Fruit fly (Drosophila melanogaster) whole organism, embryonic: ENCODE results near the gene CG43931.
A peak's percentile ranks its signal among the peaks of the same experiment; 100 is the strongest.

Experiments used
- Abd-B ChIP-seq: fragments of 200-800 bp; sonication (Bioruptor generic); optimal IDR thresholded peaks from 2 replicates; lab custom pipeline; 2018; ENCODE audit warnings: missing biosample characterization, mild to moderate bottlenecking, missing genetic modification characterization, moderate library complexity
- Adf1 ChIP-seq: fragments of 200-800 bp; sonication (Bioruptor generic); IDR thresholded peaks from 2 replicates; pipeline ENCODE4 v1.3.6; 2022; ENCODE audit warnings: missing biosample characterization, missing genetic modification characterization
- Antp ChIP-seq: fragments of 200-800 bp; sonication (Bioruptor generic); optimal IDR thresholded peaks from 3 replicates; lab custom pipeline; 2016; ENCODE audit warnings: missing biosample characterization, missing genetic modification characterization
- Atf6 ChIP-seq: fragments of 200-800 bp; sonication (Bioruptor generic); IDR thresholded peaks from 2 replicates; pipeline ENCODE4 v1.3.6; 2022; ENCODE audit warnings: missing biosample characterization, missing genetic modification characterization
- B-H1 ChIP-seq: fragments of 200-800 bp; sonication (Bioruptor generic); IDR thresholded peaks from 3 replicates; pipeline ENCODE4 v1.3.6; 2022; ENCODE audit warnings: missing biosample characterization, missing genetic modification characterization
- B-H2 ChIP-seq: fragments of 200-800 bp; sonication (Bioruptor generic); optimal IDR thresholded peaks from 2 replicates; lab custom pipeline; 2018; ENCODE audit warnings: missing biosample characterization, mild to moderate bottlenecking, missing genetic modification characterization
- CG10565 ChIP-seq: fragments of 200-800 bp; sonication (Bioruptor generic); optimal IDR thresholded peaks from 3 replicates; lab custom pipeline; 2016; ENCODE audit warnings: missing biosample characterization, mild to moderate bottlenecking, missing genetic modification characterization
- CG11085 ChIP-seq: fragments of 200-800 bp; sonication (Bioruptor generic); IDR thresholded peaks from 2 replicates; pipeline ENCODE4 v1.3.6; 2022; ENCODE audit warnings: missing biosample characterization, missing genetic modification characterization
- CG12236 ChIP-seq: fragments of 200-800 bp; sonication (Bioruptor generic); optimal IDR thresholded peaks from 2 replicates; lab custom pipeline; 2016; ENCODE audit warnings: missing biosample characterization, missing genetic modification characterization
- CG12659 ChIP-seq: fragments of 200-800 bp; sonication (Bioruptor generic); optimal IDR thresholded peaks from 3 replicates; lab custom pipeline; 2017; ENCODE audit warnings: mild to moderate bottlenecking, missing biosample characterization, missing genetic modification reagents, missing genetic modification characterization
- CG13424 ChIP-seq: fragments of 200-800 bp; sonication (Bioruptor generic); optimal IDR thresholded peaks from 2 replicates; lab custom pipeline; 2019; ENCODE audit warnings: missing biosample characterization, mild to moderate bottlenecking, missing genetic modification characterization, moderate library complexity
- CG13624 ChIP-seq: fragments of 200-800 bp; sonication (Bioruptor generic); optimal IDR thresholded peaks from 2 replicates; lab custom pipeline; 2016; ENCODE audit warnings: missing biosample characterization, missing genetic modification characterization
- CG17568 ChIP-seq: fragments of 200-800 bp; sonication (Bioruptor generic); optimal IDR thresholded peaks from 2 replicates; lab custom pipeline; 2018; ENCODE audit warnings: missing biosample characterization, mild to moderate bottlenecking, missing genetic modification characterization, moderate library complexity
- CG30020 ChIP-seq: fragments of 200-800 bp; optimal IDR thresholded peaks from 2 replicates; lab custom pipeline; 2019; ENCODE audit warnings: missing biosample characterization, mild to moderate bottlenecking, missing genetic modification characterization, moderate library complexity
- CG30403 ChIP-seq: fragments of 200-800 bp; sonication (Bioruptor generic); optimal IDR thresholded peaks from 3 replicates; lab custom pipeline; 2016; ENCODE audit warnings: missing biosample characterization, missing genetic modification characterization
- CG43689 ChIP-seq: fragments of 200-800 bp; sonication (Bioruptor generic); IDR thresholded peaks from 2 replicates; pipeline ENCODE4 v1.3.6; 2022; ENCODE audit warnings: missing biosample characterization, missing genetic modification characterization
- CG4854 ChIP-seq: fragments of 200-800 bp; sonication (Bioruptor generic); optimal IDR thresholded peaks from 2 replicates; lab custom pipeline; 2016; ENCODE audit warnings: missing biosample characterization, missing genetic modification characterization, inconsistent platforms
- CG5245 ChIP-seq: fragments of 200-800 bp; sonication (Bioruptor generic); optimal IDR thresholded peaks from 3 replicates; lab custom pipeline; 2016; ENCODE audit warnings: missing biosample characterization, missing genetic modification characterization
- CG6654 ChIP-seq: fragments of 200-800 bp; sonication (Bioruptor generic); optimal IDR thresholded peaks from 2 replicates; lab custom pipeline; 2017; ENCODE audit warnings: missing biosample characterization, mild to moderate bottlenecking, missing genetic modification characterization
- CG6689 ChIP-seq: fragments of 200-800 bp; sonication (Bioruptor generic); IDR thresholded peaks from 2 replicates; pipeline ENCODE4 v1.3.6; 2022; ENCODE audit warnings: missing biosample characterization, missing genetic modification characterization
- CG6813 ChIP-seq: fragments of 200-800 bp; sonication (Bioruptor generic); optimal IDR thresholded peaks from 2 replicates; lab custom pipeline; 2017; ENCODE audit warnings: missing biosample characterization, missing genetic modification characterization, mild to moderate bottlenecking, moderate library complexity, missing genetic modification reagents
- CG8765 ChIP-seq: fragments of 200-800 bp; sonication (Bioruptor generic); IDR thresholded peaks from 2 replicates; pipeline ENCODE4 v1.3.6; 2022; ENCODE audit warnings: missing biosample characterization, missing genetic modification characterization
- Dbx ChIP-seq: fragments of 200-800 bp; sonication (Bioruptor generic); IDR thresholded peaks from 3 replicates; pipeline ENCODE4 v1.3.6; 2022; ENCODE audit warnings: missing biosample characterization, missing genetic modification characterization
- Doc2 ChIP-seq: fragments of 200-800 bp; sonication (Bioruptor generic); IDR thresholded peaks from 2 replicates; pipeline ENCODE4 v1.3.6; 2022; ENCODE audit warnings: missing biosample characterization, missing genetic modification characterization
- Fer2 ChIP-seq: fragments of 200-800 bp; sonication (Bioruptor generic); optimal IDR thresholded peaks from 2 replicates; lab custom pipeline; 2018; ENCODE audit warnings: missing biosample characterization, mild to moderate bottlenecking, missing genetic modification characterization, moderate library complexity
- Mad ChIP-seq: fragments of 200-800 bp; sonication (Bioruptor generic); optimal IDR thresholded peaks from 2 replicates; lab custom pipeline; 2016; ENCODE audit warnings: missing biosample characterization, missing genetic modification characterization
- Oaz ChIP-seq: fragments of 200-800 bp; sonication (Bioruptor generic); IDR thresholded peaks from 2 replicates; pipeline ENCODE4 v1.3.6; 2022; ENCODE audit warnings: missing biosample characterization, missing genetic modification characterization
- Sox100B ChIP-seq: fragments of 200-800 bp; sonication (Bioruptor generic); optimal IDR thresholded peaks from 3 replicates; lab custom pipeline; 2018; ENCODE audit warnings: missing biosample characterization, mild to moderate bottlenecking, missing genetic modification characterization
- TFAM ChIP-seq: fragments of 200-800 bp; sonication (Bioruptor generic); optimal IDR thresholded peaks from 2 replicates; lab custom pipeline; 2017; ENCODE audit warnings: missing biosample characterization, missing genetic modification characterization, inconsistent platforms
- Usf ChIP-seq: fragments of 200-800 bp; sonication (Bioruptor generic); optimal IDR thresholded peaks from 2 replicates; lab custom pipeline; 2017; ENCODE audit warnings: missing genotype, missing biosample characterization, missing genetic modification characterization
- bbx ChIP-seq: fragments of 200-800 bp; sonication (Bioruptor generic); IDR thresholded peaks from 2 replicates; pipeline ENCODE4 v1.3.6; 2022; ENCODE audit warnings: missing biosample characterization, missing genetic modification characterization; ENCODE audit not compliant: partially characterized antibody
- bowl ChIP-seq: fragments of 200-800 bp; sonication (Bioruptor generic); IDR thresholded peaks from 2 replicates; pipeline ENCODE4 v1.3.6; 2022; ENCODE audit warnings: missing biosample characterization, missing genetic modification characterization
- crc ChIP-seq: fragments of 200-800 bp; sonication (Bioruptor generic); optimal IDR thresholded peaks from 2 replicates; lab custom pipeline; 2016; ENCODE audit warnings: missing biosample characterization, missing genetic modification characterization
- dpn ChIP-seq, 2 experiments: fragments of 200-800 bp; sonication (Bioruptor generic); optimal IDR thresholded peaks; 3 replicates each; lab custom pipeline; 2016; ENCODE audit warnings: missing biosample characterization in 2 of 2, missing genetic modification characterization in 2 of 2
- dysf ChIP-seq: fragments of 200-800 bp; sonication (Bioruptor generic); IDR thresholded peaks from 3 replicates; pipeline ENCODE4 v1.3.6; 2022; ENCODE audit warnings: missing biosample characterization, missing genetic modification characterization
- en ChIP-seq: fragments of 200-800 bp; sonication (Bioruptor generic); optimal IDR thresholded peaks from 2 replicates; lab custom pipeline; 2016; ENCODE audit warnings: missing biosample characterization, missing genetic modification characterization
- esg ChIP-seq: fragments of 200-800 bp; sonication (Bioruptor generic); conservative IDR thresholded peaks from 2 replicates; pipeline ENCODE4 v1.3.6; 2022; ENCODE audit warnings: missing biosample characterization, missing genetic modification characterization
- eyg ChIP-seq: fragments of 200-800 bp; sonication (Bioruptor generic); optimal IDR thresholded peaks from 3 replicates; lab custom pipeline; 2016; ENCODE audit warnings: missing biosample characterization, missing genetic modification characterization
- gsb ChIP-seq: fragments of 200-800 bp; sonication (Bioruptor generic); IDR thresholded peaks from 2 replicates; pipeline ENCODE4 v1.3.6; 2022; ENCODE audit warnings: missing biosample characterization, missing genetic modification characterization
- lmd ChIP-seq: fragments of 200-800 bp; sonication (Bioruptor generic); IDR thresholded peaks from 2 replicates; pipeline ENCODE4 v1.3.6; 2022; ENCODE audit warnings: missing biosample characterization, missing genetic modification characterization
- mirr ChIP-seq: fragments of 200-800 bp; sonication (Bioruptor generic); optimal IDR thresholded peaks from 3 replicates; lab custom pipeline; 2018; ENCODE audit warnings: missing biosample characterization, mild to moderate bottlenecking, missing genetic modification characterization
- pb ChIP-seq: fragments of 200-800 bp; sonication (Bioruptor generic); optimal IDR thresholded peaks from 3 replicates; lab custom pipeline; 2016; ENCODE audit warnings: missing biosample characterization, missing genetic modification characterization
- pum ChIP-seq: fragments of 200-800 bp; sonication (Bioruptor generic); optimal IDR thresholded peaks from 2 replicates; lab custom pipeline; 2016; ENCODE audit warnings: missing biosample characterization, missing genetic modification characterization
- sc ChIP-seq, 3 experiments: fragments of >200 bp in 2 of 3; fragments of 200-800 bp in 1 of 3; sonication (Bioruptor generic) in 1 of 3; optimal IDR thresholded peaks; 2 replicates in 2 of 3; 3 replicates in 1 of 3; lab custom pipeline; 2017; ENCODE audit warnings: mild to moderate bottlenecking in 1 of 3, missing biosample characterization in 1 of 3, missing genetic modification characterization in 1 of 3, missing genetic modification reagents in 1 of 3
- sens-2 ChIP-seq: fragments of 200-800 bp; sonication (Bioruptor generic); IDR thresholded peaks from 2 replicates; pipeline ENCODE4 v1.3.6; 2022; ENCODE audit warnings: missing biosample characterization, missing genetic modification characterization
- sisA ChIP-seq: fragments of 200-800 bp; sonication (Bioruptor generic); IDR thresholded peaks from 2 replicates; pipeline ENCODE4 v1.3.6; 2022; ENCODE audit warnings: missing biosample characterization, missing genetic modification characterization
- slbo ChIP-seq: fragments of 200-800 bp; sonication (Bioruptor generic); IDR thresholded peaks from 2 replicates; pipeline ENCODE4 v1.3.6; 2022; ENCODE audit warnings: missing biosample characterization, missing genetic modification characterization
- sug ChIP-seq: fragments of 200-800 bp; optimal IDR thresholded peaks from 2 replicates; lab custom pipeline; 2019; ENCODE audit warnings: missing biosample characterization, mild to moderate bottlenecking, missing genetic modification characterization, moderate library complexity
- tup ChIP-seq: fragments of 200-800 bp; sonication (Bioruptor generic); optimal IDR thresholded peaks from 2 replicates; lab custom pipeline; 2016; ENCODE audit warnings: missing biosample characterization, mild to moderate bottlenecking, missing genetic modification characterization, moderate library complexity
- unpg ChIP-seq: fragments of 200-800 bp; sonication (Bioruptor generic); optimal IDR thresholded peaks from 3 replicates; lab custom pipeline; 2018; ENCODE audit warnings: missing biosample characterization, mild to moderate bottlenecking, missing genetic modification characterization, moderate library complexity
- vnd ChIP-seq: fragments of 200-800 bp; sonication (Bioruptor generic); IDR thresholded peaks from 3 replicates; pipeline ENCODE4 v1.3.6; 2022; ENCODE audit warnings: missing biosample characterization, missing genetic modification characterization; ENCODE audit not compliant: partially characterized antibody
- vvl ChIP-seq: fragments of 200-800 bp; sonication (Bioruptor generic); IDR thresholded peaks from 2 replicates; pipeline ENCODE4 v1.3.6; 2022; ENCODE audit warnings: missing biosample characterization, missing genetic modification characterization

Gene CG43931

dm6 chr3L:20944180-20944579, 46.8 kb downstream of the CG43931 start (continued):
- no peak for TF ChIP-seq CG30020
- peak; percentile 70 for TF ChIP-seq CG6813 (GFP tag; lab: Kevin White, UChicago)
- TF ChIP-seq CG12236, result peak; percentile 63
- no peak for TF ChIP-seq Usf (GFP tag; lab: Kevin White, UChicago)
- peak; percentile 39 for TF ChIP-seq Sox100B
- no peak for TF ChIP-seq bbx (GFP tag; lab: Robert Waterston, UW)
- TF ChIP-seq CG4854 (GFP tag; lab: Kevin White, UChicago), result no peak
- TF ChIP-seq CG5245 (GFP tag; lab: Kevin White, UChicago), result no peak
- TF ChIP-seq CG10565 (GFP tag; lab: Kevin White, UChicago), result no peak
- TF ChIP-seq vvl, result 0 out of 2 replicates have a peak, but pooled peaks have one; percentile 32
- no peak for TF ChIP-seq CG6689
- TF ChIP-seq Mad (GFP tag; lab: Kevin White, UChicago), result no peak
- TF ChIP-seq Fer2, result no peak
- no peak for TF ChIP-seq eyg (GFP tag; lab: Kevin White, UChicago)
- TF ChIP-seq tup, result peak; percentile 45
- TF ChIP-seq CG12659 (GFP tag; lab: Kevin White, UChicago), result no peak
- no peak for TF ChIP-seq Abd-B (GFP tag; lab: Kevin White, UChicago)
- TF ChIP-seq CG43689, result no peak
- no peak for TF ChIP-seq lmd (GFP tag; lab: Robert Waterston, UW)
- TF ChIP-seq Doc2 (GFP tag; lab: Robert Waterston, UW), result no peak
- TF ChIP-seq CG13624 (GFP tag; lab: Kevin White, UChicago), result no peak
- no peak for TF ChIP-seq CG8765 (GFP tag; lab: Robert Waterston, UW)
- no peak for TF ChIP-seq Antp (GFP tag; lab: Kevin White, UChicago)
- TF ChIP-seq Adf1, result no peak
- peak; percentile 54 for TF ChIP-seq CG17568 (GFP tag; lab: Kevin White, UChicago)
- TF ChIP-seq TFAM (GFP tag; lab: Kevin White, UChicago), result no peak
- TF ChIP-seq Atf6 (GFP tag; lab: Robert Waterston, UW), result no peak
- TF ChIP-seq esg (GFP tag; lab: Robert Waterston, UW), result no peak
- no peak for TF ChIP-seq sug (tag; lab: Kevin White, UChicago)
- peak; percentile 29 for TF ChIP-seq crc
- TF ChIP-seq dysf (GFP tag; lab: Robert Waterston, UW), result no peak
- no peak for TF ChIP-seq Oaz (GFP tag; lab: Robert Waterston, UW)
- no peak for TF ChIP-seq dpn (GFP tag; optimal IDR thresholded peaks at IDR 0.05; lab: Kevin White, UChicago)
- TF ChIP-seq vnd (GFP tag; lab: Robert Waterston, UW), result no peak
- 0 out of 2 replicates have a peak, but pooled peaks have one; percentile 32 for TF ChIP-seq sens-2 (GFP tag; lab: Robert Waterston, UW)
- peak; percentile 18 for TF ChIP-seq CG13424 (tag; lab: Kevin White, UChicago)
- no peak for TF ChIP-seq B-H2 (GFP tag; lab: Kevin White, UChicago)
- no peak for TF ChIP-seq sisA (GFP tag; lab: Robert Waterston, UW)
- TF ChIP-seq pb (GFP tag; lab: Kevin White, UChicago), result peak; percentile 15
- TF ChIP-seq Dbx, result no peak
- TF ChIP-seq CG30403 (GFP tag; lab: Kevin White, UChicago), result no peak
- no peak for TF ChIP-seq CG6654
- TF ChIP-seq mirr (GFP tag; lab: Kevin White, UChicago), result no peak
- no peak for TF ChIP-seq sc (optimal IDR thresholded peaks at IDR 0.05; lab: Kevin White, UChicago)
- TF ChIP-seq sc (GFP tag; optimal IDR thresholded peaks at IDR 0.05; lab: Kevin White, UChicago), result peak; percentile 61
- no peak for TF ChIP-seq en (GFP tag; lab: Kevin White, UChicago)
- peak; percentile 19 for TF ChIP-seq unpg (GFP tag; lab: Kevin White, UChicago)
- TF ChIP-seq gsb, result no peak
- TF ChIP-seq slbo (GFP tag; lab: Robert Waterston, UW), result no peak
- TF ChIP-seq bowl (GFP tag; lab: Robert Waterston, UW), result no peak
- TF ChIP-seq CG11085 (GFP tag; lab: Robert Waterston, UW), result no peak
- TF ChIP-seq pum (GFP tag; lab: Kevin White, UChicago), result no peak
- TF ChIP-seq B-H1 (GFP tag; lab: Robert Waterston, UW), result no peak
